Worm (Caenorhabditis elegans): ENCODE results near the gene ZK1307.2.

The ZK1307.2 gene

DNA sequence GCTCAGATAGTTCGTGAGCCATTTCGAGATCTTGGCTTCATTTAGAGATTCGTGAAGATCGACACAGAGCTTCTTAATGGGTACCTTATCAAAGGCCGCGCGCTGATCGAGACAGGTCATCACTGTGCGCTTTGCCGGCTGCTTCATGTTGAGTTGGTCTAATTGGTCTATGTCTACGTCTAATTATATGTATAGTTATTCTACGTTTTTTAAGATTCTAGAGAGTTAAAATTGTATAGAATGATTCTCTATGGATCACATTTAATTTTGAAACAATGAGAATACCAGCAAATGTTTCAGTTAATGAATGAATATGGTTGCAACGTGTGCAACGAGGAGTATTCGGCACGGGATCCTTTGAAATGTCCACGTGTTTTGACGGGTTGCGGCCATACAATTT is 20.9 kb upstream of the ZK1307.2 start, which contains the start of gene arc-1:
Gene arc-1, plus strand, starts transcription at position 301 of the 400 bp plus-strand sequence.
- TF ChIP-seq ZK337.2 (GFP tag; IDR thresholded peaks at IDR 0.05) (no peak), daf-8 (GFP tag; IDR thresholded peaks at IDR 0.05) (no peak), tag-97 (GFP tag; IDR thresholded peaks at IDR 0.05) (no peak), vab-7 (GFP tag; IDR thresholded peaks at IDR 0.05) (no peak), spr-1 (tag; optimal IDR thresholded peaks at IDR 0.05) (no peak), zip-11 (GFP tag; IDR thresholded peaks at IDR 0.05) (no peak), nhr-6 (tag; optimal IDR thresholded peaks at IDR 0.05) (no peak), zip-2 (tag; optimal IDR thresholded peaks at IDR 0.05) (no peak), dpl-1 (GFP tag; optimal IDR thresholded peaks at IDR 0.05) (no peak), nhr-111 (GFP tag; optimal IDR thresholded peaks at IDR 0.05) (no peak), ZK546.5 (tag; optimal IDR thresholded peaks at IDR 0.05) (no peak), mep-1 (tag; optimal IDR thresholded peaks at IDR 0.05) (no peak), egl-43 (GFP tag; IDR thresholded peaks at IDR 0.05) (no peak)

- TF ChIP-seq lin-39 (tag; optimal IDR thresholded peaks at IDR 0.05) (no peak), ztf-11 (tag; optimal IDR thresholded peaks at IDR 0.05) (no peak), zfp-2 (tag; optimal IDR thresholded peaks at IDR 0.05) (no peak), gei-8 (GFP tag; optimal IDR thresholded peaks at IDR 0.05) (no peak), Y105C5A.15 (GFP tag; IDR thresholded peaks at IDR 0.05) (no peak), fkh-10 (GFP tag; optimal IDR thresholded peaks at IDR 0.05) (no peak)
These were observed 17.6 kb upstream of the ZK1307.2 start, which contains the start of gene ZK1320.7 for ce11 chrII:9671308-9671707. Gene ZK1320.7, plus strand, starts transcription at chrII:9671608.

DNA sequence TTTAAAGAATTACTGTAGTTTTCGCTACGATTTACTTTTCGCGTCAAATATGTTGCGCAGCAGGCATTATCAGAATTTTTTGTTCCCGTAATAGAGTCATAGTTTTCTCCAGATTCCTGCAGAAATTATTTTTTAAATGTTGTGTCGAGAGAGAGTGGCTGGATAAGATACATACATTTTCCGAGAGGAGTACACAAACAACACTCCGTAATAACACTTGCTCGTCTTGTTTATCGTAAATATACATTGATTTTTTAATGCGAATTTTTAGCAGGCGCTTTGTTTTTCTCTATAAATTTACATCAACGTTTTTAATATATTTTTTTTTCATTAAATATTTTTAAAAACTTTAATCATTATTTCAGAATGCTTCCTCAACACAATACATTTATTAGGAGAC is 15.2 kb upstream of the ZK1307.2 start, which contains the start of gene taf-8:
Gene taf-8, plus strand, starts transcription at position 360 of the 400 bp plus-strand sequence.
- TF ChIP-seq nhr-28 (tag; optimal IDR thresholded peaks at IDR 0.05) (peak; percentile 9), fkh-10 (GFP tag; optimal IDR thresholded peaks at IDR 0.05) (peak; percentile 26), daf-16 (GFP tag; optimal IDR thresholded peaks at IDR 0.05) (no peak), daf-16 (tag; optimal IDR thresholded peaks at IDR 0.05) (peak; percentile 42), dpl-1 (GFP tag; optimal IDR thresholded peaks at IDR 0.05) (peak; percentile 66), lsy-2 (tag; optimal IDR thresholded peaks at IDR 0.05) (peak in 1 of 2 experiments; percentile 82), T20F7.1 (GFP tag; optimal IDR thresholded peaks at IDR 0.05) (peak; percentile 97), nhr-11 (tag; optimal IDR thresholded peaks at IDR 0.05) (peak; percentile 21), aha-1 (tag) (peak; percentile 78), R02D3.7 (tag; optimal IDR thresholded peaks at IDR 0.05) (peak; percentile 68), spr-3 (GFP tag; optimal IDR thresholded peaks at IDR 0.05) (no peak), mdl-1 (tag; optimal IDR thresholded peaks at IDR 0.05) (no peak), snpc-4 (tag; optimal IDR thresholded peaks at IDR 0.05) (no peak), Y48G9A.11 (GFP tag; IDR thresholded peaks at IDR 0.05) (peak; percentile 98), unc-62 (GFP tag; optimal IDR thresholded peaks at IDR 0.05 in 1 of 2) (peak in 1 of 2 experiments; percentile 59), unc-62 (tag; optimal IDR thresholded peaks at IDR 0.05) (no peak), mes-2 (tag; optimal IDR thresholded peaks at IDR 0.05; ENCODE audit: poor library complexity, severe bottlenecking) (peak; percentile 60), php-3 (GFP tag; IDR thresholded peaks at IDR 0.05) (no peak)

ce11 chrII:9667382-9667781 is 13.6 kb upstream of the ZK1307.2 start, which contains the start of gene ZK1320.11:
Gene ZK1320.11, plus strand, starts transcription at chrII:9667624.
- TF ChIP-seq tra-1 (GFP tag; IDR thresholded peaks at IDR 0.05) (no peak), T20F7.1 (GFP tag; optimal IDR thresholded peaks at IDR 0.05) (peak; percentile 46), mxl-2 (GFP tag; conservative IDR thresholded peaks at IDR 0.05) (no peak), daf-16 (GFP tag; optimal IDR thresholded peaks at IDR 0.05) (no peak), daf-16 (tag; optimal IDR thresholded peaks at IDR 0.05) (peak; percentile 42), D1046.2 (GFP tag; IDR thresholded peaks at IDR 0.05) (no peak), unc-62 (GFP tag; optimal IDR thresholded peaks at IDR 0.05 in 1 of 2) (no peak), unc-62 (tag; optimal IDR thresholded peaks at IDR 0.05) (no peak), php-3 (GFP tag; IDR thresholded peaks at IDR 0.05) (no peak)
